Worm (Caenorhabditis elegans): Measurements from ENCODE around the gene col-174.

Gene col-174

DNA sequence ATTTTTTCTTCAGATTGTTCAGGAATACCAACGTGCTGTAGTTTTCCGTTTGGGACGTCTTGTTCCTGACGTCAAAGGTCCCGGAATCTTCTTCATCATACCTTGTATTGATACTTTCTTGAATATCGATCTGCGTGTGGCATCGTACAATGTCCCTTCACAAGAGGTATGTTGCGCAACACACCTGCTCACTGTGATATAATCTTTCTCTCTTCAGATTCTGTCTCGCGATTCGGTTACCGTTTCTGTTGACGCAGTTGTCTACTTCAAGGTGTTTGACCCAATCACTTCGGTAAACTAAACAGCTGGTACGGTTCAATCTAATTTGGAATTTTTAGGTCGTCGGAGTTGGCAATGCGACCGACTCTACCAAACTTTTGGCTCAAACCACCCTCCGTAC is 16.8 kb downstream of the col-174 start:
- TF ChIP-seq lin-11 (tag; optimal IDR thresholded peaks at IDR 0.05): no peak
- no peak for TF ChIP-seq skn-1 (tag; optimal IDR thresholded peaks at IDR 0.05)
- no peak for TF ChIP-seq C34F6.9 (tag; optimal IDR thresholded peaks at IDR 0.05)
- no peak for TF ChIP-seq ceh-82 (tag; optimal IDR thresholded peaks at IDR 0.05)
- no peak for TF ChIP-seq nhr-25 (tag; optimal IDR thresholded peaks at IDR 0.05)
- no peak for TF ChIP-seq nhr-129 (tag; optimal IDR thresholded peaks at IDR 0.05)
- no peak for TF ChIP-seq mbf-1 (tag; optimal IDR thresholded peaks at IDR 0.05)

- no peak for TF ChIP-seq lin-11 (tag; optimal IDR thresholded peaks at IDR 0.05)
- peak; percentile 55 for TF ChIP-seq unc-55 (GFP tag; optimal IDR thresholded peaks at IDR 0.05)
- TF ChIP-seq ztf-4 (tag; optimal IDR thresholded peaks at IDR 0.05): no peak
- TF ChIP-seq crh-2 (tag; optimal IDR thresholded peaks at IDR 0.05): no peak
- no peak for TF ChIP-seq zag-1 (tag; optimal IDR thresholded peaks at IDR 0.05)
- peak; percentile 22 for TF ChIP-seq C34F6.9 (tag; optimal IDR thresholded peaks at IDR 0.05)
- peak; percentile 9 for TF ChIP-seq nhr-129 (tag; optimal IDR thresholded peaks at IDR 0.05)
Observed at ce11 chrX:7565005-7565404, 18.4 kb downstream of the col-174 start, which contains the start of gene vps-52. Gene vps-52 (plus strand): TSS chrX:7565323.

ce11 chrX:7568684-7569289 is 22.2 kb downstream of the col-174 start:
- TF ChIP-seq elt-1 (tag; optimal IDR thresholded peaks at IDR 0.05) (no peak), egl-27 (tag; optimal IDR thresholded peaks at IDR 0.05) (no peak), nhr-25 (tag; optimal IDR thresholded peaks at IDR 0.05) (peak; percentile 26), ceh-16 (tag; optimal IDR thresholded peaks at IDR 0.05) (no peak), sma-3 (GFP tag; optimal IDR thresholded peaks at IDR 0.05) (peak; percentile 34), snpc-4 (tag; optimal IDR thresholded peaks at IDR 0.05) (no peak), mdl-1 (tag; optimal IDR thresholded peaks at IDR 0.05) (no peak), R02D3.7 (tag; optimal IDR thresholded peaks at IDR 0.05) (no peak), dmd-4 (tag; optimal IDR thresholded peaks at IDR 0.05) (no peak), zag-1 (tag; optimal IDR thresholded peaks at IDR 0.05) (no peak), unc-62 (GFP tag; optimal IDR thresholded peaks at IDR 0.05) (no peak), mab-5 (tag; optimal IDR thresholded peaks at IDR 0.05) (no peak)

DNA sequence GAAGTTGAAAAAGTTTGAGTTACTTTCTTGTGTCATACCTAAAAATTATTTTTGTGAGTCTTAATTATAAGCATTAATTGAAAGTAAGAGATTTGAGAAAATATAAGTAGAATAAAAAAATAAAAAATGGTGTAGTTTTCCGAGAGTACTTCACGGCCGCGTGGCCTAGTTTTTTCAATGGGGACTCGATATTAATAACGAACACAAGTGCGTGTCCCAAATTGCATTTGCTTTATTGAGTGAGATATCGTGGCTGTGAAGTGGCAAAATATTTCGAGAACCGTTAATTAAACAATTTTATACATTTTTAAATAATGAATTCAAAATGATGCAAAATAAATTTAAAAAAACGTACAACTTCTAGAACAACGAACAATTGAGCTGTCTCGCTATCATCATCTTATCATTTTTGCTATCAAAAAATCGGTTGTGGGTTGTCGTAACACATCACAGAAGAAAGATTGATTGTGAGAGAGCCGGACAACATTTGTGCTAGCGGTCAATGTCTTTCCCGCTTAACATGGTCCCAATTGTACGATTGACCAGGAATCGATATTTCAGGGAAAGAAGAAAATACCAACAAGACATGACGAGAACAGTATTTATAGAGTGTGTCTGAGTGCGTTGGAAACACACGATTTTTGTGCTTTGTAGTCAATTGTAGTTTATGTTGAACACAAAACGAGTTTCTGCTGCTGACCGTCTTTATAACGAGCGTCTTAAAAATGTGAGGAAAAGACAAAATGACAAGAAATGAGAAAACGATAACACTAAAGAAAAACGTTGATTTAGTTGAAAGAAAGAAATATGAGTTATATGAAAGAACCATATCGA is 23.3 kb downstream of the col-174 start, which contains the start of gene apy-1:
TSS of gene apy-1 (minus strand) at position 38 of the 834 bp plus-strand sequence.
- TF ChIP-seq F13H6.1 (tag; optimal IDR thresholded peaks at IDR 0.05): peak; percentile 48
- no peak for TF ChIP-seq alr-1 (tag; optimal IDR thresholded peaks at IDR 0.05)
- peak; percentile 48 for TF ChIP-seq nhr-25 (tag; optimal IDR thresholded peaks at IDR 0.05)
- no peak for TF ChIP-seq peb-1 (tag; optimal IDR thresholded peaks at IDR 0.05)
- TF ChIP-seq fos-1 (tag; optimal IDR thresholded peaks at IDR 0.05): peak; percentile 16
- TF ChIP-seq mab-5 (tag; optimal IDR thresholded peaks at IDR 0.05): no peak
- TF ChIP-seq nhr-129 (tag; optimal IDR thresholded peaks at IDR 0.05): peak; percentile 16
- peak; percentile 2 for TF ChIP-seq sma-3 (GFP tag; optimal IDR thresholded peaks at IDR 0.05)
- TF ChIP-seq sma-9 (GFP tag; optimal IDR thresholded peaks at IDR 0.05): peak; percentile 28
- TF ChIP-seq sma-9 (tag; optimal IDR thresholded peaks at IDR 0.05): no peak
- no peak for TF ChIP-seq lin-13 (GFP tag; optimal IDR thresholded peaks at IDR 0.05)
- TF ChIP-seq unc-55 (GFP tag; optimal IDR thresholded peaks at IDR 0.05): peak; percentile 39
- peak; percentile 51 for TF ChIP-seq C34F6.9 (tag; optimal IDR thresholded peaks at IDR 0.05)
- peak; percentile 32 for TF ChIP-seq crh-2 (tag; optimal IDR thresholded peaks at IDR 0.05)
- TF ChIP-seq nhr-21 (tag; optimal IDR thresholded peaks at IDR 0.05): peak; percentile 18
- TF ChIP-seq lsy-2 (tag; optimal IDR thresholded peaks at IDR 0.05): peak in 1 of 2 experiments; percentile 66

- TF ChIP-seq aly-2 (tag; optimal IDR thresholded peaks at IDR 0.05): no peak
- TF ChIP-seq unc-55 (GFP tag; optimal IDR thresholded peaks at IDR 0.05): peak; percentile 15
Observed at ce11 chrX:7572057-7572456, 25.4 kb downstream of the col-174 start, which contains the start of gene pcyt-1. Gene pcyt-1 (plus strand): TSS chrX:7572357.
